Fruit fly (Drosophila melanogaster) whole organism, embryonic: ENCODE data around the gene CG3529.
A peak's percentile ranks its signal among the peaks of the same experiment; 100 is the strongest.

Experiments
- CG10209 ChIP-seq: fragments of 200-800 bp; sonication (Bioruptor generic); optimal IDR thresholded peaks from 3 replicates; lab custom pipeline; 2017; ENCODE audit warnings: missing biosample characterization, mild to moderate bottlenecking, missing genetic modification characterization, missing genetic modification reagents
- CG11398 ChIP-seq: fragments of 200-800 bp; sonication (Bioruptor generic); optimal IDR thresholded peaks from 2 replicates; lab custom pipeline; 2016; ENCODE audit warnings: missing biosample characterization, missing genetic modification characterization
- CG11504 ChIP-seq: fragments of 200-800 bp; sonication (Bioruptor generic); optimal IDR thresholded peaks from 3 replicates; lab custom pipeline; 2019; ENCODE audit warnings: missing biosample characterization, mild to moderate bottlenecking, missing genetic modification characterization, moderate library complexity
- CG12769 ChIP-seq: fragments of 200-800 bp; sonication (Bioruptor generic); optimal IDR thresholded peaks from 2 replicates; lab custom pipeline; 2019; ENCODE audit warnings: missing biosample characterization, mild to moderate bottlenecking, missing genetic modification characterization, moderate library complexity
- CG1603 ChIP-seq: fragments of 200-800 bp; sonication (Bioruptor generic); optimal IDR thresholded peaks from 2 replicates; lab custom pipeline; 2019; ENCODE audit warnings: missing biosample characterization, mild to moderate bottlenecking, missing genetic modification characterization, moderate library complexity
- CG18619 ChIP-seq: fragments of 200-800 bp; sonication (Bioruptor generic); optimal IDR thresholded peaks from 3 replicates; lab custom pipeline; 2017; ENCODE audit warnings: missing biosample characterization, mild to moderate bottlenecking, missing genetic modification characterization
- CG30431 ChIP-seq: fragments of 200-800 bp; sonication (Bioruptor generic); optimal IDR thresholded peaks from 2 replicates; lab custom pipeline; 2017; ENCODE audit warnings: missing biosample characterization, missing genetic modification characterization
- CG32532 ChIP-seq: fragments of 200-800 bp; sonication (Bioruptor generic); IDR thresholded peaks from 2 replicates; pipeline ENCODE4 v1.3.6; 2022; ENCODE audit warnings: missing biosample characterization, missing genetic modification characterization
- CG33213 ChIP-seq: fragments of 200-800 bp; sonication (Bioruptor generic); optimal IDR thresholded peaks from 3 replicates; lab custom pipeline; 2016; ENCODE audit warnings: missing biosample characterization, missing genetic modification characterization
- CG34422 ChIP-seq: fragments of 200-800 bp; sonication (Bioruptor generic); IDR thresholded peaks from 3 replicates; pipeline ENCODE4 v1.3.6; 2022; ENCODE audit warnings: missing biosample characterization, missing genetic modification characterization
- CG4328 ChIP-seq: fragments of 200-800 bp; sonication (Bioruptor generic); optimal IDR thresholded peaks from 3 replicates; lab custom pipeline; 2017; ENCODE audit warnings: missing biosample characterization, missing genetic modification reagents, missing genetic modification characterization
- CG6683 ChIP-seq: fragments of 200-800 bp; sonication (Bioruptor generic); optimal IDR thresholded peaks from 2 replicates; lab custom pipeline; 2017; ENCODE audit warnings: missing biosample characterization, mild to moderate bottlenecking, missing genetic modification characterization, missing genetic modification reagents
- CG7963 ChIP-seq: fragments of 200-800 bp; sonication (Bioruptor generic); IDR thresholded peaks from 3 replicates; pipeline ENCODE4 v1.3.6; 2022; ENCODE audit warnings: missing biosample characterization, missing genetic modification characterization; ENCODE audit not compliant: partially characterized antibody
- CG8089 ChIP-seq: fragments of 200-800 bp; sonication (Bioruptor generic); optimal IDR thresholded peaks from 3 replicates; lab custom pipeline; 2016; ENCODE audit warnings: missing biosample characterization, missing genetic modification characterization
- CG8765 ChIP-seq: fragments of 200-800 bp; sonication (Bioruptor generic); IDR thresholded peaks from 2 replicates; pipeline ENCODE4 v1.3.6; 2022; ENCODE audit warnings: missing biosample characterization, missing genetic modification characterization
- CG9609 ChIP-seq: fragments of 200-800 bp; sonication (Bioruptor generic); optimal IDR thresholded peaks from 3 replicates; lab custom pipeline; 2016; ENCODE audit warnings: missing biosample characterization, missing genetic modification characterization
- CG9817 ChIP-seq: fragments of 200-800 bp; sonication (Bioruptor generic); optimal IDR thresholded peaks from 2 replicates; lab custom pipeline; 2018; ENCODE audit warnings: missing biosample characterization, mild to moderate bottlenecking, missing genetic modification characterization, moderate library complexity
- Camta ChIP-seq: fragments of 200-800 bp; sonication (Bioruptor generic); optimal IDR thresholded peaks from 2 replicates; lab custom pipeline; 2016; ENCODE audit warnings: missing biosample characterization, missing genetic modification characterization
- Dp ChIP-seq: fragments of 200-800 bp; sonication (Bioruptor generic); optimal IDR thresholded peaks from 2 replicates; lab custom pipeline; 2018; ENCODE audit warnings: missing biosample characterization, mild to moderate bottlenecking, missing genetic modification characterization, moderate library complexity
- HLH3B ChIP-seq: fragments of 200-800 bp; sonication (Bioruptor generic); IDR thresholded peaks from 2 replicates; pipeline ENCODE4 v1.3.6; 2022; ENCODE audit warnings: missing biosample characterization, missing genetic modification characterization
- Myb ChIP-seq: fragments of 200-800 bp; sonication (Bioruptor generic); optimal IDR thresholded peaks from 2 replicates; lab custom pipeline; 2016; ENCODE audit warnings: missing biosample characterization, missing genetic modification characterization
- Nf-YB ChIP-seq: fragments of 200-800 bp; sonication (Bioruptor generic); optimal IDR thresholded peaks from 3 replicates; lab custom pipeline; 2019; ENCODE audit warnings: missing biosample characterization, mild to moderate bottlenecking, missing genetic modification characterization, moderate library complexity
- Oli ChIP-seq: fragments of 200-800 bp; sonication (Bioruptor generic); optimal IDR thresholded peaks from 2 replicates; lab custom pipeline; 2018; ENCODE audit warnings: missing biosample characterization, mild to moderate bottlenecking, missing genetic modification characterization, moderate library complexity
- Rx ChIP-seq: fragments of 200-800 bp; sonication (Bioruptor generic); IDR thresholded peaks from 2 replicates; pipeline ENCODE4 v1.3.6; 2022; ENCODE audit warnings: missing biosample characterization, missing genetic modification characterization
- Sox102F ChIP-seq: fragments of 200-800 bp; sonication (Bioruptor generic); optimal IDR thresholded peaks from 2 replicates; lab custom pipeline; 2018; ENCODE audit warnings: missing biosample characterization, mild to moderate bottlenecking, missing genetic modification characterization, moderate library complexity
- Ssrp ChIP-seq: fragments of 200-800 bp; sonication (Bioruptor generic); optimal IDR thresholded peaks from 2 replicates; lab custom pipeline; 2018; ENCODE audit warnings: missing biosample characterization, mild to moderate bottlenecking, missing genetic modification characterization, moderate library complexity
- ash1 ChIP-seq: fragments of 200-800 bp; sonication (Bioruptor generic); optimal IDR thresholded peaks from 2 replicates; lab custom pipeline; 2018; ENCODE audit warnings: missing biosample characterization, mild to moderate bottlenecking, missing genetic modification characterization
- btn ChIP-seq: fragments of 200-800 bp; sonication (Bioruptor generic); optimal IDR thresholded peaks from 2 replicates; lab custom pipeline; 2016; ENCODE audit warnings: missing biosample characterization, missing genetic modification characterization
- dmrt99B ChIP-seq: fragments of 200-800 bp; sonication (Bioruptor generic); optimal IDR thresholded peaks from 2 replicates; lab custom pipeline; 2018; ENCODE audit warnings: missing biosample characterization, mild to moderate bottlenecking, missing genetic modification characterization, moderate library complexity
- emc ChIP-seq: fragments of 200-800 bp; sonication (Bioruptor generic); optimal IDR thresholded peaks from 2 replicates; lab custom pipeline; 2016; ENCODE audit warnings: missing biosample characterization, missing genetic modification characterization
- eve ChIP-seq, 2 experiments: fragments of >200 bp; optimal IDR thresholded peaks; 2 replicates each; lab custom pipeline; 2017; ENCODE audit warnings: missing biosample characterization in 2 of 2, missing genetic modification characterization in 2 of 2
- gsb-n ChIP-seq: fragments of 200-800 bp; sonication (Bioruptor generic); optimal IDR thresholded peaks from 3 replicates; lab custom pipeline; 2018; ENCODE audit warnings: missing biosample characterization, mild to moderate bottlenecking, missing genetic modification characterization
- ind ChIP-seq: fragments of 200-800 bp; sonication (Bioruptor generic); optimal IDR thresholded peaks from 3 replicates; lab custom pipeline; 2016; ENCODE audit warnings: missing biosample characterization, missing genetic modification characterization
- klu ChIP-seq: fragments of 200-800 bp; sonication (Bioruptor generic); IDR thresholded peaks from 2 replicates; pipeline ENCODE4 v1.3.6; 2022; ENCODE audit warnings: missing biosample characterization, missing genetic modification characterization
- lilli ChIP-seq: fragments of 200-800 bp; sonication (Bioruptor generic); optimal IDR thresholded peaks from 3 replicates; lab custom pipeline; 2016; ENCODE audit warnings: missing biosample characterization, missing genetic modification characterization
- nau ChIP-seq: fragments of 200-800 bp; sonication (Bioruptor generic); optimal IDR thresholded peaks from 3 replicates; lab custom pipeline; 2017; ENCODE audit warnings: missing biosample characterization, mild to moderate bottlenecking, missing genetic modification characterization, missing genetic modification reagents
- org-1 ChIP-seq: fragments of 200-800 bp; sonication (Bioruptor generic); optimal IDR thresholded peaks from 2 replicates; lab custom pipeline; 2017; ENCODE audit warnings: missing biosample characterization, missing genetic modification characterization
- pan ChIP-seq, 4 experiments: fragments of >200 bp in 3 of 4; fragments of 200-800 bp in 1 of 4; sonication (Bioruptor generic) in 1 of 4; optimal IDR thresholded peaks in 3 of 4; IDR thresholded peaks in 1 of 4; 2 replicates each; pipeline versions ENCODE4 v1.3.6 to Lab custom; 2017 to 2022; ENCODE audit warnings: missing biosample characterization in 2 of 4, missing genetic modification characterization in 2 of 4, mixed read lengths in 1 of 4
- pho ChIP-seq: fragments of 200-800 bp; sonication (Bioruptor generic); optimal IDR thresholded peaks from 2 replicates; lab custom pipeline; 2016; ENCODE audit warnings: missing biosample characterization, missing genetic modification characterization
- pita ChIP-seq: fragments of 200-800 bp; sonication (Bioruptor generic); optimal IDR thresholded peaks from 2 replicates; lab custom pipeline; 2017; ENCODE audit warnings: missing biosample characterization, mild to moderate bottlenecking, missing genetic modification characterization
- pnt ChIP-seq: fragments of 200-800 bp; sonication (Bioruptor generic); optimal IDR thresholded peaks from 3 replicates; lab custom pipeline; 2016; ENCODE audit warnings: missing biosample characterization, missing genetic modification characterization
- scrt ChIP-seq: fragments of 200-800 bp; sonication (Bioruptor generic); optimal IDR thresholded peaks from 2 replicates; lab custom pipeline; 2018; ENCODE audit warnings: missing biosample characterization, mild to moderate bottlenecking, missing genetic modification characterization, moderate library complexity
- sima ChIP-seq: fragments of 200-800 bp; sonication (Bioruptor generic); optimal IDR thresholded peaks from 2 replicates; lab custom pipeline; 2016; ENCODE audit warnings: missing biosample characterization, missing genetic modification characterization
- slbo ChIP-seq: fragments of 200-800 bp; sonication (Bioruptor generic); IDR thresholded peaks from 2 replicates; pipeline ENCODE4 v1.3.6; 2022; ENCODE audit warnings: missing biosample characterization, missing genetic modification characterization
- ttk ChIP-seq: fragments of 200-800 bp; sonication (Bioruptor generic); IDR thresholded peaks from 2 replicates; pipeline ENCODE4 v2.1.2; 2022; ENCODE audit warnings: missing biosample characterization, missing genetic modification characterization
- unc-4 ChIP-seq: fragments of 200-800 bp; sonication (Bioruptor generic); IDR thresholded peaks from 2 replicates; pipeline ENCODE4 v1.3.6; 2022; ENCODE audit warnings: missing biosample characterization, missing genetic modification characterization; ENCODE audit not compliant: partially characterized antibody
- vvl ChIP-seq: fragments of 200-800 bp; sonication (Bioruptor generic); IDR thresholded peaks from 2 replicates; pipeline ENCODE4 v1.3.6; 2022; ENCODE audit warnings: missing biosample characterization, missing genetic modification characterization

CG3529 gene

dm6 chr3L:9419328-9419727 lies 27.3 kb upstream of the CG3529 start (continued):
- no peak for TF ChIP-seq Ssrp (tag; lab: Kevin White, UChicago)
- TF ChIP-seq vvl (GFP tag; lab: Robert Waterston, UW) = peak; percentile 46; the same call in 1 of the 2 replicates
- no peak for TF ChIP-seq Dp (GFP tag; lab: Kevin White, UChicago)
- TF ChIP-seq ind = no peak
- TF ChIP-seq CG34422 (GFP tag; lab: Robert Waterston, UW) = 0 out of 3 replicates have a peak, but pooled peaks have one; percentile 26
- TF ChIP-seq pita (GFP tag; lab: Kevin White, UChicago) = no peak
- TF ChIP-seq CG9609 (GFP tag; lab: Kevin White, UChicago) = no peak
- no peak for TF ChIP-seq pan (optimal IDR thresholded peaks at IDR 0.05; lab: Kevin White, UChicago)
- TF ChIP-seq pan (GFP tag; optimal IDR thresholded peaks at IDR 0.05 in 1 of 2, IDR thresholded peaks at IDR 0.05 in 1 of 2) = peak in 1 of 2 experiments; percentile 64
- no peak for TF ChIP-seq org-1 (GFP tag; lab: Kevin White, UChicago)
- no peak for TF ChIP-seq Rx (GFP tag; lab: Robert Waterston, UW)
- no peak for TF ChIP-seq CG12769 (tag; lab: Kevin White, UChicago)
- TF ChIP-seq Sox102F (GFP tag; lab: Kevin White, UChicago) = peak; percentile 25
- TF ChIP-seq klu (GFP tag; lab: Robert Waterston, UW) = 0 out of 2 replicates have a peak, but pooled peaks have one; percentile 28
- no peak for TF ChIP-seq gsb-n (tag; lab: Kevin White, UChicago)
- no peak for TF ChIP-seq CG30431 (GFP tag; lab: Kevin White, UChicago)
- TF ChIP-seq emc (GFP tag; lab: Kevin White, UChicago) = no peak
- TF ChIP-seq CG8765 = no peak

dm6 chr3L:9420054-9420818 lies 26.4 kb upstream of the CG3529 start:
- TF ChIP-seq CG7963 = no peak
- TF ChIP-seq Dp (GFP tag; lab: Kevin White, UChicago) = no peak
- TF ChIP-seq nau (GFP tag; lab: Kevin White, UChicago) = peak; percentile 59
- TF ChIP-seq CG4328 = no peak
- TF ChIP-seq ttk (GFP tag; lab: Robert Waterston, UW) = peak; percentile 54
- TF ChIP-seq CG8089 (GFP tag; lab: Kevin White, UChicago) = no peak
- TF ChIP-seq Oli (tag; lab: Kevin White, UChicago) = peak; percentile 62
- TF ChIP-seq dmrt99B = peak; percentile 75
- no peak for TF ChIP-seq CG33213 (GFP tag; lab: Kevin White, UChicago)
- TF ChIP-seq CG10209 (GFP tag; lab: Kevin White, UChicago) = peak; percentile 26
- no peak for TF ChIP-seq ash1 (GFP tag; lab: Kevin White, UChicago)
- no peak for TF ChIP-seq Nf-YB (GFP tag; lab: Kevin White, UChicago)
- peak; percentile 2 for TF ChIP-seq CG11398 (GFP tag; lab: Kevin White, UChicago)
- peak; percentile 23 for TF ChIP-seq CG18619
- peak; percentile 76 for TF ChIP-seq CG11504
- TF ChIP-seq eve (GFP tag; optimal IDR thresholded peaks at IDR 0.05; lab: Kevin White, UChicago) = peak in 1 of 2 experiments; percentile 74
- peak; percentile 65; the same call in 1 of the 2 replicates for TF ChIP-seq HLH3B (GFP tag; lab: Robert Waterston, UW)
- peak; percentile 14; the same call in 1 of the 2 replicates for TF ChIP-seq CG32532 (GFP tag; lab: Robert Waterston, UW)
- no peak for TF ChIP-seq unc-4 (GFP tag; lab: Robert Waterston, UW)
- TF ChIP-seq pnt (GFP tag; lab: Kevin White, UChicago) = no peak
- peak; percentile 18 for TF ChIP-seq lilli (GFP tag; lab: Kevin White, UChicago)
- TF ChIP-seq Camta (GFP tag; lab: Kevin White, UChicago) = peak; percentile 20
- TF ChIP-seq sima (GFP tag; lab: Kevin White, UChicago) = no peak
- no peak for TF ChIP-seq CG30431 (GFP tag; lab: Kevin White, UChicago)
- TF ChIP-seq Myb (GFP tag; lab: Kevin White, UChicago) = no peak
- TF ChIP-seq pho (GFP tag; lab: Kevin White, UChicago) = no peak
- no peak for TF ChIP-seq btn (GFP tag; lab: Kevin White, UChicago)
- TF ChIP-seq CG6683 (GFP tag; lab: Kevin White, UChicago) = no peak
- peak; percentile 4 for TF ChIP-seq scrt
- peak; percentile 15 for TF ChIP-seq CG9817 (tag; lab: Kevin White, UChicago)
- peak; percentile 70 for TF ChIP-seq CG1603 (tag; lab: Kevin White, UChicago)
- TF ChIP-seq slbo (GFP tag; lab: Robert Waterston, UW) = peak; percentile 38
